Fruit fly (Drosophila melanogaster): ENCODE results near the gene slp2.

Gene slp2

DNA sequence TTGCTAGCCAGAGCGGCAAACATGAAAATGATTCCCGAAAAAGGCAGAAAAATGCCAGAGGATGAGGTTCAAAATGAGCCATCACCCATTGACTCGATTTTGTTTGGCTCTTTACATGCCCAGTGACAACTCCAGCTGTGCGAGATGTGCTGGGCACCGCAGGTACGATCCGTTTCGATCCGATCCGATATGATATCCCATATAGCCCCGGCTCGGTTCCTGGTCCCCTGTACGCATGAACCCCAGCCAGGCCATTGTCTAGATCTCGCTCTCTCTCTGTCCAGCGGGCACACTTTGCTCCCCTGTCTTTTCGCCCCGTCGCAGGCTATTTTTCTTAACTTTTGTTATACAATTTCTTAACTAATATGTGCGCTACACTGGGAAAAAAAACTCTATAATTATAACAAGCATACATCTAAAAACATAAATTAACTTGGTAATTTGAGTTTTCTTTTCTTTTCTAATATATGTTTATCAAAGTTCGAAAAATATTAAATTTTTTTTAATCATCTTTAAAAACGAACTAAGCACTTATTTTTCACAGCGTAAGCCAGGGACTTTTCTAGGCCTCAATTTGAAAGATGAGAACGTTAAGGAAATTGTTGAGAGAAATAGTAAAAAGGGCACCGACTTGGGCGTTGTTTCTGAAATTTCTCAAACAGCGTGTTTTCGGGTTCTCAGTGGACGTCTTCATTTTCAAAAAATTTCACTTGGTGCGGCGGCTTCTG lies 9.1 kb upstream of the slp2 start (continued):
- no peak for TF ChIP-seq CG1832 (GFP tag; optimal IDR thresholded peaks at IDR 0.05)
- peak; percentile 65 for TF ChIP-seq chn (GFP tag; optimal IDR thresholded peaks at IDR 0.05)
- peak; percentile 13 for TF ChIP-seq Sry-β (GFP tag; optimal IDR thresholded peaks at IDR 0.05)
- TF ChIP-seq pfk (GFP tag; optimal IDR thresholded peaks at IDR 0.05): no peak
- TF ChIP-seq salm (tag; optimal IDR thresholded peaks at IDR 0.05): peak; percentile 45
- TF ChIP-seq CG7963 (GFP tag; IDR thresholded peaks at IDR 0.05; ENCODE audit: partially characterized antibody): no peak
- TF ChIP-seq Elba2 (GFP tag; optimal IDR thresholded peaks at IDR 0.05): peak; percentile 83
- peak; percentile 16 for TF ChIP-seq Mes4 (GFP tag; optimal IDR thresholded peaks at IDR 0.05)
- TF ChIP-seq slbo (GFP tag; IDR thresholded peaks at IDR 0.05): no peak
- TF ChIP-seq exex (tag; optimal IDR thresholded peaks at IDR 0.05): no peak
- TF ChIP-seq Atf-2 (GFP tag; optimal IDR thresholded peaks at IDR 0.05): peak; percentile 64
- TF ChIP-seq CG14710 (tag; optimal IDR thresholded peaks at IDR 0.05): peak; percentile 96
- peak; percentile 51 for TF ChIP-seq CG2116 (GFP tag; optimal IDR thresholded peaks at IDR 0.05)
- peak; percentile 38 for TF ChIP-seq NC2α (GFP tag; optimal IDR thresholded peaks at IDR 0.05)
- TF ChIP-seq CG8359 (GFP tag; optimal IDR thresholded peaks at IDR 0.05; ENCODE audit: borderline replicate concordance): peak; percentile 58
- no peak for TF ChIP-seq Ravus (GFP tag; IDR thresholded peaks at IDR 0.05)
- TF ChIP-seq kni (GFP tag; optimal IDR thresholded peaks at IDR 0.05): peak; percentile 83
- no peak for TF ChIP-seq CG3838 (GFP tag; optimal IDR thresholded peaks at IDR 0.05)
- TF ChIP-seq C15 (GFP tag; IDR thresholded peaks at IDR 0.05): no peak
- peak; percentile 9 for TF ChIP-seq odd (GFP tag; optimal IDR thresholded peaks at IDR 0.05)
- TF ChIP-seq tio (GFP tag; optimal IDR thresholded peaks at IDR 0.05): peak; percentile 73
- TF ChIP-seq so (GFP tag; IDR thresholded peaks at IDR 0.05): 0 out of 3 replicates have a peak, but pooled peaks have one; percentile 18
- TF ChIP-seq pho (GFP tag; optimal IDR thresholded peaks at IDR 0.05): no peak
- TF ChIP-seq CG10462 (GFP tag; optimal IDR thresholded peaks at IDR 0.05): peak; percentile 58
- TF ChIP-seq CG14050 (GFP tag; IDR thresholded peaks at IDR 0.05): no peak
- TF ChIP-seq CG13775 (GFP tag; optimal IDR thresholded peaks at IDR 0.05): peak; percentile 82
- TF ChIP-seq CG31224 (GFP tag; IDR thresholded peaks at IDR 0.05): no peak
- TF ChIP-seq B-H1 (GFP tag; IDR thresholded peaks at IDR 0.05): no peak
- no peak for TF ChIP-seq CG18011 (GFP tag; optimal IDR thresholded peaks at IDR 0.05)
- peak; percentile 60 for TF ChIP-seq CG6813 (GFP tag; optimal IDR thresholded peaks at IDR 0.05)
- no peak for TF ChIP-seq rib (GFP tag; IDR thresholded peaks at IDR 0.05)
- no peak for TF ChIP-seq CG43689 (GFP tag; IDR thresholded peaks at IDR 0.05)
- peak; percentile 78 for TF ChIP-seq Chrac-16 (GFP tag; optimal IDR thresholded peaks at IDR 0.05)
- TF ChIP-seq Xrp1 (GFP tag; IDR thresholded peaks at IDR 0.05): peak; percentile 92
- no peak for TF ChIP-seq PHDP (tag; optimal IDR thresholded peaks at IDR 0.05)
- TF ChIP-seq emc (GFP tag; optimal IDR thresholded peaks at IDR 0.05): no peak
- peak; percentile 80 for TF ChIP-seq CG2202 (tag; optimal IDR thresholded peaks at IDR 0.05)
- TF ChIP-seq zfh1 (GFP tag; IDR thresholded peaks at IDR 0.05): peak; percentile 83
- TF ChIP-seq corto (GFP tag; optimal IDR thresholded peaks at IDR 0.05): no peak
- TF ChIP-seq dysf (GFP tag; IDR thresholded peaks at IDR 0.05): no peak
- TF ChIP-seq p53 (GFP tag; optimal IDR thresholded peaks at IDR 0.05): no peak
- TF ChIP-seq D (optimal IDR thresholded peaks at IDR 0.05): peak; percentile 40
- TF ChIP-seq D (GFP tag; optimal IDR thresholded peaks at IDR 0.05): peak; percentile 85
- TF ChIP-seq CG7357 (GFP tag; IDR thresholded peaks at IDR 0.05): no peak; the same call in 2 of the 3 replicates
- no peak for TF ChIP-seq D19B (GFP tag; optimal IDR thresholded peaks at IDR 0.05)
- TF ChIP-seq CkIIα-i1 (GFP tag; IDR thresholded peaks at IDR 0.05): no peak
- peak; percentile 95 for TF ChIP-seq CG10979 (tag; optimal IDR thresholded peaks at IDR 0.05)
- no peak for TF ChIP-seq Dbx (GFP tag; IDR thresholded peaks at IDR 0.05)
- TF ChIP-seq gro (GFP tag; optimal IDR thresholded peaks at IDR 0.05): no peak
- TF ChIP-seq nmo (GFP tag; optimal IDR thresholded peaks at IDR 0.05): peak; percentile 92
